Fruit fly (Drosophila melanogaster) whole organism, embryonic: ENCODE data around the gene CG7724.

Source experiments
- Adf1 ChIP-seq: fragments of 200-800 bp; sonication (Bioruptor generic); IDR thresholded peaks from 2 replicates; pipeline ENCODE4 v1.3.6; 2022; ENCODE audit warnings: missing biosample characterization, missing genetic modification characterization
- Asciz ChIP-seq: fragments of 200-800 bp; sonication (Bioruptor generic); optimal IDR thresholded peaks from 2 replicates; lab custom pipeline; 2017; ENCODE audit warnings: missing biosample characterization, mild to moderate bottlenecking, missing genetic modification characterization, missing genetic modification reagents
- B-H2 ChIP-seq: fragments of 200-800 bp; sonication (Bioruptor generic); optimal IDR thresholded peaks from 2 replicates; lab custom pipeline; 2018; ENCODE audit warnings: missing biosample characterization, mild to moderate bottlenecking, missing genetic modification characterization
- CG1024 ChIP-seq: fragments of 200-800 bp; sonication (Bioruptor generic); IDR thresholded peaks from 2 replicates; pipeline ENCODE4 v1.3.6; 2022; ENCODE audit warnings: missing biosample characterization, missing genetic modification characterization
- CG10366 ChIP-seq: fragments of 200-800 bp; sonication (Bioruptor generic); IDR thresholded peaks from 2 replicates; pipeline ENCODE4 v1.3.6; 2022; ENCODE audit warnings: missing biosample characterization, missing genetic modification characterization
- CG10959 ChIP-seq: fragments of 200-800 bp; sonication (Bioruptor generic); IDR thresholded peaks from 2 replicates; pipeline ENCODE4 v1.3.6; 2022; ENCODE audit warnings: missing biosample characterization, missing genetic modification characterization
- CG12219 ChIP-seq: fragments of 200-800 bp; sonication (Bioruptor generic); optimal IDR thresholded peaks from 3 replicates; lab custom pipeline; 2018; ENCODE audit warnings: missing biosample characterization, mild to moderate bottlenecking, missing genetic modification characterization
- CG12236 ChIP-seq: fragments of 200-800 bp; sonication (Bioruptor generic); optimal IDR thresholded peaks from 2 replicates; lab custom pipeline; 2016; ENCODE audit warnings: missing biosample characterization, missing genetic modification characterization
- CG16813 ChIP-seq: fragments of 200-800 bp; sonication (Bioruptor generic); IDR thresholded peaks from 3 replicates; pipeline ENCODE4 v1.3.6; 2022; ENCODE audit warnings: missing biosample characterization, missing genetic modification characterization; ENCODE audit not compliant: partially characterized antibody
- CG2116 ChIP-seq: fragments of 200-800 bp; sonication (Bioruptor generic); optimal IDR thresholded peaks from 3 replicates; lab custom pipeline; 2018; ENCODE audit warnings: missing biosample characterization, mild to moderate bottlenecking, missing genetic modification characterization
- CG2199 ChIP-seq: fragments of 200-800 bp; sonication (Bioruptor generic); IDR thresholded peaks from 3 replicates; pipeline ENCODE4 v1.3.6; 2022; ENCODE audit warnings: missing biosample characterization, missing genetic modification characterization
- CG34224 ChIP-seq: fragments of 200-800 bp; sonication (Bioruptor generic); IDR thresholded peaks from 3 replicates; pipeline ENCODE4 v1.3.6; 2022; ENCODE audit warnings: missing biosample characterization, missing genetic modification characterization; ENCODE audit not compliant: partially characterized antibody
- CG42726 ChIP-seq: fragments of 200-800 bp; sonication (Bioruptor generic); IDR thresholded peaks from 2 replicates; pipeline ENCODE4 v1.3.6; 2022; ENCODE audit warnings: missing biosample characterization, missing genetic modification characterization; ENCODE audit not compliant: partially characterized antibody
- CG4854 ChIP-seq: fragments of 200-800 bp; sonication (Bioruptor generic); optimal IDR thresholded peaks from 2 replicates; lab custom pipeline; 2016; ENCODE audit warnings: missing biosample characterization, missing genetic modification characterization, inconsistent platforms
- CG7271 ChIP-seq: fragments of 200-800 bp; sonication (Bioruptor generic); optimal IDR thresholded peaks from 2 replicates; lab custom pipeline; 2018; ENCODE audit warnings: missing biosample characterization, mild to moderate bottlenecking, missing genetic modification characterization, moderate library complexity
- CG7963 ChIP-seq: fragments of 200-800 bp; sonication (Bioruptor generic); IDR thresholded peaks from 3 replicates; pipeline ENCODE4 v1.3.6; 2022; ENCODE audit warnings: missing biosample characterization, missing genetic modification characterization; ENCODE audit not compliant: partially characterized antibody
- CG8290 ChIP-seq, 3 experiments: fragments of 200-800 bp; sonication (Bioruptor generic); optimal IDR thresholded peaks; 2 replicates each; lab custom pipeline; 2016 to 2019; ENCODE audit warnings: missing biosample characterization in 3 of 3, missing genetic modification characterization in 3 of 3, mild to moderate bottlenecking in 2 of 3, moderate library complexity in 1 of 3
- CG9932 ChIP-seq: fragments of 200-800 bp; sonication (Bioruptor generic); IDR thresholded peaks from 2 replicates; pipeline ENCODE4 v1.3.6; 2022; ENCODE audit warnings: missing biosample characterization, missing genetic modification characterization
- D19A ChIP-seq: fragments of 200-800 bp; optimal IDR thresholded peaks from 3 replicates; lab custom pipeline; 2019; ENCODE audit warnings: missing biosample characterization, mild to moderate bottlenecking, missing genetic modification characterization, moderate library complexity
- Dp ChIP-seq: fragments of 200-800 bp; sonication (Bioruptor generic); optimal IDR thresholded peaks from 2 replicates; lab custom pipeline; 2018; ENCODE audit warnings: missing biosample characterization, mild to moderate bottlenecking, missing genetic modification characterization, moderate library complexity
- Eip74EF ChIP-seq, 2 experiments: fragments of 200-800 bp in 1 of 2; fragments of >200 bp in 1 of 2; sonication (Bioruptor generic) in 1 of 2; optimal IDR thresholded peaks; 2 replicates each; lab custom pipeline; 2017 to 2019; ENCODE audit warnings: missing biosample characterization in 2 of 2, missing genetic modification characterization in 2 of 2, mild to moderate bottlenecking in 1 of 2, moderate library complexity in 1 of 2
- Ets97D ChIP-seq: fragments of 200-800 bp; sonication (Bioruptor generic); optimal IDR thresholded peaks from 3 replicates; lab custom pipeline; 2016; ENCODE audit warnings: missing biosample characterization, missing genetic modification characterization
- Fer1 ChIP-seq: fragments of 200-800 bp; sonication (Bioruptor generic); optimal IDR thresholded peaks from 2 replicates; lab custom pipeline; 2017; ENCODE audit warnings: missing biosample characterization, mild to moderate bottlenecking, missing genetic modification characterization
- H2.0 ChIP-seq: fragments of 200-800 bp; sonication (Bioruptor generic); IDR thresholded peaks from 2 replicates; pipeline ENCODE4 v1.3.6; 2022; ENCODE audit warnings: missing biosample characterization, missing genetic modification characterization
- Hr51 ChIP-seq, 2 experiments: fragments of 200-800 bp; sonication (Bioruptor generic); optimal IDR thresholded peaks; 2 replicates in 1 of 2; 3 replicates in 1 of 2; lab custom pipeline; 2016 to 2018; ENCODE audit warnings: missing biosample characterization in 2 of 2, missing genetic modification characterization in 2 of 2, mild to moderate bottlenecking in 1 of 2, moderate library complexity in 1 of 2
- MBD-R2 ChIP-seq: fragments of 200-800 bp; sonication (Bioruptor generic); IDR thresholded peaks from 2 replicates; pipeline ENCODE4 v1.3.6; 2022; ENCODE audit warnings: missing biosample characterization, missing genetic modification characterization
- MTF-1 ChIP-seq: fragments of 200-800 bp; sonication (Bioruptor generic); optimal IDR thresholded peaks from 2 replicates; lab custom pipeline; 2018; ENCODE audit warnings: missing biosample characterization, mild to moderate bottlenecking, missing genetic modification characterization, borderline replicate concordance
- Oli ChIP-seq: fragments of 200-800 bp; sonication (Bioruptor generic); optimal IDR thresholded peaks from 2 replicates; lab custom pipeline; 2018; ENCODE audit warnings: missing biosample characterization, mild to moderate bottlenecking, missing genetic modification characterization, moderate library complexity
- Sry-β ChIP-seq: fragments of 200-800 bp; sonication (Bioruptor generic); optimal IDR thresholded peaks from 2 replicates; lab custom pipeline; 2018; ENCODE audit warnings: missing biosample characterization, mild to moderate bottlenecking, missing genetic modification characterization, moderate library complexity
- Ssrp ChIP-seq: fragments of 200-800 bp; sonication (Bioruptor generic); optimal IDR thresholded peaks from 2 replicates; lab custom pipeline; 2018; ENCODE audit warnings: missing biosample characterization, mild to moderate bottlenecking, missing genetic modification characterization, moderate library complexity
- Tbp ChIP-seq: fragments of >200 bp; optimal IDR thresholded peaks from 2 replicates; lab custom pipeline; 2018; ENCODE audit warnings: missing biosample characterization, missing genetic modification characterization
- Vsx1 ChIP-seq: fragments of 200-800 bp; sonication (Bioruptor generic); optimal IDR thresholded peaks from 2 replicates; lab custom pipeline; 2017; ENCODE audit warnings: missing biosample characterization, mild to moderate bottlenecking, missing genetic modification characterization, missing genetic modification reagents
- bbx ChIP-seq: fragments of 200-800 bp; sonication (Bioruptor generic); IDR thresholded peaks from 2 replicates; pipeline ENCODE4 v1.3.6; 2022; ENCODE audit warnings: missing biosample characterization, missing genetic modification characterization; ENCODE audit not compliant: partially characterized antibody
- bcd ChIP-seq: fragments of 200-800 bp; sonication (Bioruptor generic); optimal IDR thresholded peaks from 2 replicates; lab custom pipeline; 2017; ENCODE audit warnings: missing biosample characterization, mild to moderate bottlenecking, missing genetic modification characterization
- crc ChIP-seq: fragments of 200-800 bp; sonication (Bioruptor generic); optimal IDR thresholded peaks from 2 replicates; lab custom pipeline; 2016; ENCODE audit warnings: missing biosample characterization, missing genetic modification characterization
- exex ChIP-seq: fragments of 200-800 bp; sonication (Bioruptor generic); optimal IDR thresholded peaks from 4 replicates; lab custom pipeline; 2018; ENCODE audit warnings: missing biosample characterization, mild to moderate bottlenecking, missing genetic modification characterization, moderate library complexity
- fd64A ChIP-seq: fragments of 200-800 bp; sonication (Bioruptor generic); optimal IDR thresholded peaks from 3 replicates; lab custom pipeline; 2018; ENCODE audit warnings: missing biosample characterization, mild to moderate bottlenecking, missing genetic modification characterization
- gem ChIP-seq: fragments of 200-800 bp; sonication (Bioruptor generic); optimal IDR thresholded peaks from 2 replicates; lab custom pipeline; 2019; ENCODE audit warnings: missing biosample characterization, mild to moderate bottlenecking, missing genetic modification characterization, moderate library complexity
- grn ChIP-seq: fragments of 200-800 bp; sonication (Bioruptor generic); optimal IDR thresholded peaks from 3 replicates; lab custom pipeline; 2017; ENCODE audit warnings: missing biosample characterization, missing genetic modification characterization
- gro ChIP-seq: fragments of 200-800 bp; sonication (Bioruptor generic); optimal IDR thresholded peaks from 2 replicates; lab custom pipeline; 2016; ENCODE audit warnings: missing biosample characterization, missing genetic modification characterization
- ham ChIP-seq: fragments of 200-800 bp; sonication (Bioruptor generic); IDR thresholded peaks from 2 replicates; pipeline ENCODE4 v1.3.6; 2022; ENCODE audit warnings: missing biosample characterization, missing genetic modification characterization
- kay ChIP-seq: fragments of 200-800 bp; sonication (Bioruptor generic); optimal IDR thresholded peaks from 2 replicates; lab custom pipeline; 2016; ENCODE audit warnings: missing biosample characterization, missing genetic modification characterization
- lbe ChIP-seq: fragments of 200-800 bp; sonication (Bioruptor generic); optimal IDR thresholded peaks from 2 replicates; lab custom pipeline; 2016; ENCODE audit warnings: missing biosample characterization, mild to moderate bottlenecking, missing genetic modification characterization
- lola ChIP-seq, 3 experiments: fragments of >200 bp in 2 of 3; fragments of 200-800 bp in 1 of 3; sonication (Bioruptor generic) in 1 of 3; optimal IDR thresholded peaks; 2 replicates each; lab custom pipeline; 2017 to 2019; ENCODE audit warnings: missing biosample characterization in 3 of 3, missing genetic modification characterization in 3 of 3, mild to moderate bottlenecking in 1 of 3, moderate library complexity in 1 of 3
- mam ChIP-seq: fragments of 200-800 bp; sonication (Bioruptor generic); optimal IDR thresholded peaks from 3 replicates; lab custom pipeline; 2016; ENCODE audit warnings: missing biosample characterization, missing genetic modification characterization
- ro ChIP-seq: fragments of 200-800 bp; sonication (Bioruptor generic); IDR thresholded peaks from 2 replicates; pipeline ENCODE4 v1.3.6; 2022; ENCODE audit warnings: missing biosample characterization, missing genetic modification characterization
- schlank ChIP-seq: fragments of 200-800 bp; sonication (Bioruptor generic); optimal IDR thresholded peaks from 2 replicates; lab custom pipeline; 2018; ENCODE audit warnings: missing biosample characterization, mild to moderate bottlenecking, missing genetic modification characterization
- sisA ChIP-seq: fragments of 200-800 bp; sonication (Bioruptor generic); IDR thresholded peaks from 2 replicates; pipeline ENCODE4 v1.3.6; 2022; ENCODE audit warnings: missing biosample characterization, missing genetic modification characterization
- sob ChIP-seq: fragments of 200-800 bp; sonication (Bioruptor generic); IDR thresholded peaks from 2 replicates; pipeline ENCODE4 v1.3.6; 2022; ENCODE audit warnings: missing biosample characterization, missing genetic modification characterization
- sqz ChIP-seq: fragments of 200-800 bp; sonication (Bioruptor generic); optimal IDR thresholded peaks from 3 replicates; lab custom pipeline; 2018; ENCODE audit warnings: missing biosample characterization, mild to moderate bottlenecking, missing genetic modification characterization
- vfl ChIP-seq: fragments of 200-800 bp; sonication (Bioruptor generic); optimal IDR thresholded peaks from 2 replicates; lab custom pipeline; 2016; ENCODE audit warnings: missing biosample characterization, missing genetic modification characterization

Gene CG7724

dm6 chr3L:17033309-17033708 is 22.1 kb upstream of the CG7724 start (continued):
- TF ChIP-seq grn (GFP tag; lab: Kevin White, UChicago) (no peak), D19A (tag; lab: Kevin White, UChicago) (no peak), exex (tag; lab: Kevin White, UChicago) (no peak), CG2199 (GFP tag; lab: Robert Waterston, UW) (0 out of 3 replicates have a peak, but pooled peaks have one; percentile 32), ro (GFP tag; lab: Robert Waterston, UW) (no peak), sisA (no peak), CG1024 (GFP tag; lab: Robert Waterston, UW) (no peak), crc (GFP tag; lab: Kevin White, UChicago) (no peak), Asciz (GFP tag; lab: Kevin White, UChicago) (peak; percentile 34), Tbp (GFP tag; lab: Kevin White, UChicago) (no peak), CG42726 (GFP tag; lab: Robert Waterston, UW) (no peak), ham (no peak), kay (no peak), lbe (no peak), bbx (no peak), CG4854 (GFP tag; lab: Kevin White, UChicago) (no peak), Fer1 (GFP tag; lab: Kevin White, UChicago) (no peak), CG2116 (GFP tag; lab: Kevin White, UChicago) (no peak), B-H2 (GFP tag; lab: Kevin White, UChicago) (no peak), gem (no peak), CG9932 (GFP tag; lab: Robert Waterston, UW) (no peak), CG8290 (GFP tag; optimal IDR thresholded peaks at IDR 0.05; lab: Kevin White, UChicago) (peak; percentile 4), CG8290 (tag; optimal IDR thresholded peaks at IDR 0.05; lab: Kevin White, UChicago) (peak in 1 of 2 experiments; percentile 62), CG10959 (GFP tag; lab: Robert Waterston, UW) (no peak), sqz (GFP tag; lab: Kevin White, UChicago) (peak; percentile 17), schlank (no peak), sob (no peak), CG10366 (GFP tag; lab: Robert Waterston, UW) (no peak), Sry-β (no peak), Adf1 (no peak), Ets97D (GFP tag; lab: Kevin White, UChicago) (no peak), CG12219 (GFP tag; lab: Kevin White, UChicago) (no peak), H2.0 (GFP tag; lab: Robert Waterston, UW) (no peak), Hr51 (GFP tag; optimal IDR thresholded peaks at IDR 0.05; lab: Kevin White, UChicago) (no peak), Oli (tag; lab: Kevin White, UChicago) (no peak), Eip74EF (GFP tag; optimal IDR thresholded peaks at IDR 0.05; lab: Kevin White, UChicago) (peak in 1 of 2 experiments; percentile 9), CG12236 (GFP tag; lab: Kevin White, UChicago) (no peak), mam (no peak), MTF-1 (GFP tag; lab: Kevin White, UChicago) (no peak)

DNA sequence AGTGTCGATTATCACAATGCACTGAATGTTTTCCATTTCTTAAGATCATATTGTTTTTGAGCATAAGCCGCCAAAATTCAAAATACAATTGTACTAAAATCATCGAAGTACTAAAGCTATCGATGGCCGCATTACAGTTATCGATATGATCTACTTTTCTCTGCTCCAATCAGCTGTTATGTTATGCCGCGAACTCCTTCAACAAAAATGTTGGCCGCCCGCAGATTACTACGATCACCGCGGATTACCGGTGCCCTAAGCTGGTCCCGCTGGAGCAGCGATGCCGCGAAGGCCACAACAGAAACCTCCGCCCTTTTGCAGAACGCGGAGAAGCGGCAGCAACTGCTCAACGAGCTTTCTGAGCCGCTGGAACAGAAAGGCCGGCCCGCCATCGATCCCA is 19.9 kb upstream of the CG7724 start, which contains the start of gene beg:
TSS of gene beg (plus strand) at position 177 of the 400 bp plus-strand sequence.
- no peak for TF ChIP-seq Vsx1 (GFP tag; lab: Kevin White, UChicago)
- TF ChIP-seq MBD-R2: peak; percentile 87
- TF ChIP-seq lola (GFP tag; optimal IDR thresholded peaks at IDR 0.05; lab: Kevin White, UChicago): no peak
- TF ChIP-seq CG16813: peak; percentile 61; the same call in 2 of the 3 replicates
- TF ChIP-seq bcd: no peak
- peak; percentile 59 for TF ChIP-seq CG7963
- TF ChIP-seq D19A (tag; lab: Kevin White, UChicago): no peak
- no peak for TF ChIP-seq CG7271 (tag; lab: Kevin White, UChicago)
- peak; percentile 90 for TF ChIP-seq Dp
- TF ChIP-seq gro (GFP tag; lab: Kevin White, UChicago): no peak
- TF ChIP-seq CG34224 (GFP tag; lab: Robert Waterston, UW): peak; percentile 93
- TF ChIP-seq Ssrp (tag; lab: Kevin White, UChicago): no peak
- TF ChIP-seq vfl (GFP tag; lab: Kevin White, UChicago): no peak
- TF ChIP-seq fd64A (GFP tag; lab: Kevin White, UChicago): no peak
